Worm (Caenorhabditis elegans): Measurements from ENCODE around the gene emb-1.

The emb-1 gene

DNA sequence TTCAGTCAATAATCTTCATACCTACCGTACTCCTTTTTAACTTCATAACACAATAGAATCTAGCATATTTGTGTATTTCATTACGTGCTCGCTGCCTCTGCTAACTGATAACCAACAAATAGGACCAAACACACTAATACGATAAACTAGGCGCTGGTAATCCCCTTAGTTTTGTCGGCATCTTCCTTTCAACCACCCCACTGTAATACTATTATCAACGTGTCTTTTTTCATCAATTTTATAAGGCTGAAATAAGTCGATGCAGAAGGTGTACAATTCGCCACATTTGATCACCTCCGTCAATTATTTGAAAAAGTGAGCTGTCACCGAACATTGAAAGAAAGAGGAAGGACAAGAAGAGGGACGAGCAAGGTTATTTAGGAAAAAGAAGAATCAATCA lies 25.8 kb upstream of the emb-1 start:
- TF ChIP-seq unc-62 (GFP tag; optimal IDR thresholded peaks at IDR 0.05), result no peak

DNA sequence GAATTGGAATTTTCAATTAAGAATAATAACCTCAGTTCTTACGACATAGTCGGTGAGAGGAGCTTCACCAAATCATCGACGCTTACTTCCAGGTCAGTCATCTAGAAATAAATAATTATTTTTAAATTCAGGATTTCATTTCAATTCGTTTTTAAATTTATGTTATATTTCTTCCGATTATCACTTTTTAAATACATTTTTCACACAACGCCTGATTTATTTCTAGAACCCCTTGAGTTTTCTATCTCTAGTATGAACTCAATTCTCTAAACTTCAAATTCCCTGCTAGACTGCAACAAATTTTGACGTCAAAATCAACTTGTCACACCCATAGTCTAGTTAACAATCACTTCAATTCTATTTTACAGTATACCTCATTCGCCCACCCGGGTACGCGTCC lies 23.8 kb upstream of the emb-1 start, which contains the start of gene Y54H5A.2:
TSS of gene Y54H5A.2 (minus strand) at position 101 of the 400 bp plus-strand sequence.
- TF ChIP-seq unc-62 (GFP tag; optimal IDR thresholded peaks at IDR 0.05), result no peak

DNA sequence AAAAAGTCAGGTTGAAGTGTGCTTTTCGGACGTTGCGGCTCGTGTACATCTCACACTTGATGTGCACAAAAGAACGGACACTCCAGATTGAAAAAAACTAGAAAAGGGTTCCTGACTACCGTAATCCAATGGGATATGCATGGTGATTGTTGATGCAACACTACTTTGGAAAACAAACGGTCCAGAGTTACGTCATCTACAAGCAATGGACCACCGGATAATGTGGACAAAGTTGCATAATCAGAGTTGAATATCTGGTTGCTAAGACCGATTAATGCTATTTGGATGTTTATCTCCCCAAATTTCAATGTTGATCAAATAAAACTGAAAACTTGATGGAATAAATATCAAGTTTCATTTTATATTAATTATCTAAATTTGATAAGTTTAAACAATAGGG lies 23.2 kb upstream of the emb-1 start:
- TF ChIP-seq unc-62 (GFP tag; optimal IDR thresholded peaks at IDR 0.05), result no peak

DNA sequence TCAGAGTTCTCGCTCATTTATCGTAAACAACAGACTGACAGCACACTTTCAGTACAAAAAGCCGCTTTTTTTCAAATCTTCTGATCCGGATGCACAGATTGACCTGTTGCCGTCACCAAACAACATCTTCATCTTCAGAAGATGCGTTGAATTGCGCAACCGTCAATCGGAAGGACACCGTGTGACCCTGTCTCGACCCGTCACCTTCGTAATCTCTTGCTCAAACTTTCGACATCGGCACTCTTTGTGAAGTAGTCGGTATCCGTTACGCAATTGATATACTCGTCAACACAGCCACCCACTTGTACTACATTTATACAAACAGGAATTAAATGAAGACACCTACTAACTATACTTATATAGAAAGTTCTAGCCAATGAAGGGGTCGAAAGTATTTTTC lies 22.3 kb upstream of the emb-1 start:
- TF ChIP-seq unc-62 (GFP tag; optimal IDR thresholded peaks at IDR 0.05), result no peak

DNA sequence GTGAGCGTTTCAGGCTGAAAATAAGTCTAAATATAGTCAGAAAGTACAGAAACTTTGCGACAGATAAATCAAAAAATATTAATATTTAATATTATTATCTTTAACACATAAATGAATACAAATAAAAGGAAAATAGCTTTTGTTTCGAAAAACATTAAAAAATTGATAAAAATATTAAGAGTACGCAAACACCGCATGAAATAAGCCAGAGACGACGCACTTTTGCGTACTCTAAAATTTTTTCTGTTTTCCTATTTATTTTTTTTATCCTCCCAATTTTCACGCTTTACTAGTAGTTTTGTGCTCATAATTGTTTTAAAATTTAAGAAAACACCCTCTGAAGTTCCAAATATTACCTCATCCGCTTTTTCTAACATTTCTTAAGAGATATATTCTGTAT lies 20.1 kb upstream of the emb-1 start, which contains the start of the genes rbm-42 and grwd-1:
TSS of gene rbm-42 (minus strand) at position 93 of the 400 bp plus-strand sequence.
TSS of gene grwd-1 (plus strand) at position 328 of the 400 bp plus-strand sequence.
- no peak for TF ChIP-seq unc-62 (GFP tag; optimal IDR thresholded peaks at IDR 0.05)

DNA sequence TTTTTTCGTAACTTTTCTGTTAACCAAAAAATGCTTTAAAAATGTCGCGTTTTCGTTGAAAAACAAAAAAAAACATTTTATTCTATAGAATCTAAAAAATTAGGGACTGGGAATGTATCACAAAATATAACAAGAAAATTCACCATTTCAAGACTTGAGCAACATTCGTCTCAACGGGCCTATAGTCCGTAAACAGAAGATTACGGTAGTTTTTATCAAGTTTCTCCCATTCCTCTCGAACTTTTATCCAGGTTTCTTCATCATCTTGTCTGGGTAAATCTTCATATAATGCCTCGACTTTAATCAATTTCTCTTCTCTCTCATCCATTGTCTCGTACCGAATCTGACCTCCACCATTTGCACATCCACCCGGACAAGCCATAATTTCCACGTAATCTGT lies 17.8 kb upstream of the emb-1 start:
- TF ChIP-seq unc-62 (GFP tag; optimal IDR thresholded peaks at IDR 0.05), result no peak

DNA sequence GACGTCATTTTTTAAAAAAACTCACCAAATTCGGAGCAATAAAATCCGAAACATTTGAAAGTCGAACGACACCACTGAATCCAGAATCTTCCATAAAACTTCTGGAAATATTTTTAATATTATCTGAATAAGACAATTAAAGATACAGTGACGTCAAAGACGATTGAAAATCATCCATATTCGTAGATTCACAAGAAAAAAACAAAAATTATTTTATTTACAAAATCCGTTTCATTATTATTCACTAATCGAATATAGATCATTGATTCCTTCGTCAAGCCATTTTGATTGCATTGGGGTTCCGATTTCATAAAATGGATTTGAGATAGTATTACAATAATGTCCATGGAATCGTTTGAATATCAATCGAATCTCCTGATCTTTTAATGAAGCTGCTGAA lies 14.6 kb upstream of the emb-1 start, which contains the start of gene oxy-4:
TSS of gene oxy-4 (minus strand) at position 101 of the 400 bp plus-strand sequence.
- no peak for TF ChIP-seq unc-62 (GFP tag; optimal IDR thresholded peaks at IDR 0.05)

DNA sequence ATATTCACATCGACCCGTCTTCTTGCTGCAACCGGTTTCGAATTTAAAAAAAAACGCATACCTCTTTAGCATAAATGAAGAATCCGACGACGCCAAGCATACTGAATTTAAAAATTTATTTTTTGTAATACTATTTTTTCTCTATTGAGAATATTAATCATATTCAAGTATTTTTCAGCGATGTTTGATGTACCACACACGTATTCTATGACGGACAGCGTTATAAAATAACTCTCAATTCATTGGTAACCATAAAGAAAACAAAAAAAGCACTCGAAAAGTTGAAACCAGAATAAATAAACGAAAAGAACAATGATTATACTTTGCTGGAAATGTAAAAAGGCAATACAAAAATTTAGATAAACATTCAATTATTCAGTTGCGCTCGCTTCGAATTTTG lies 13.7 kb upstream of the emb-1 start, which contains the start of gene T10F2.5:
TSS of gene T10F2.5 (minus strand) at position 101 of the 400 bp plus-strand sequence.
- TF ChIP-seq unc-62 (GFP tag; optimal IDR thresholded peaks at IDR 0.05), result no peak

DNA sequence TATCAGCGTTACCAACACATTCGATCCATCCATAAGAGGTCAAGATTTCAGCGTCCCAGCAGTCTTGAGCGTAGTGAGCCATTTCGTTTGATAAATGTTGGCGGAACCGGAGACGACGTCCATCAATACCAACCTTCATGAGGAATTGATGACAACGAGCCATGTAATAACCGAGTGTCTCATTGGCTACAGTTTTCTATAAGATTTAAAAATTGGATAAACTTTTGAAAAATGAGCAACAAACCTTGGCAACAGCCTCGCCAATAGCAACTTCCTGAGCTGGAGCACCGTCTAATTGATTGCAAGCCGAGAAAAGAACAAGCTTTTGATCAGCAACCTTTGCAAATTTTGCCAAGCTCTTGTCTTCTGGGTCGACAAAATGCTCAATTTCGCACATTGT lies 12.4 kb upstream of the emb-1 start:
- no peak for TF ChIP-seq unc-62 (GFP tag; optimal IDR thresholded peaks at IDR 0.05)

DNA sequence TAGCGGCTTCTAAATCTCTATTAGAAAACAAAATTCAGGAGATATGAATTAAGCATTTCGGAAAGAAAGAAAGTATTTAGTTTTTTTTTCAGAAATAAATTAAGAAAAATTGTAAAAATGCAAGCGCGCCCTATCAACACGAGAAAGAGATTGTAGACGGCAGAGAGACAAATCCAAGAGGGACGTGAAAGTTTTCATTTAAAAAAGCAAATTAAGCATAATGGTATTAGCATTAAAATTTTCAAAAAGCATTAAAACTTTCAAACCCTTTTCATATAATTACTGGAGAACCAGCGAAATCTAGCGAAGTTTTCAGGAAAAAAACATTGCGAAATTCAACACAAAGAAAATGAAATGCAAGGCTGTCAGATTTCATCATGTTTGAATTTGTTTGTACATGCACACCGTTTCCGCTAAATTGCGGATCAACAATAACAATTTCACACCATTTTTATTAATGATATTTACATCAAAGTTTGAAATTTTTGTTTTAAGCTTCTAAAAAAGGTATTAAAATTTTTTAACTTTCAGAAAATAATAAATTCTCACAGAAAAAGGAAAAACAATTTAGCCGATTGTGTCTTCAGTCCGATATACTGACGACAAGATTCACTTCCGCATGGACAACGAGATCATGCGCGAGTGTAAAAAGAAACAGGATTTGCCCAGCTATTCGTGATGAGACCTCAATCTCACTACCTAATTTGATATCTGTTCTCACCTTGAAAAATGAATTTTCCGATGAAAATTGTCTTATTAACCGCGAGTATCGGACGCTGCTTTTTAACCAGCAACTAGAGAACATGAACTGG lies 10.2 kb upstream of the emb-1 start, which contains the start of gene gars-1:
TSS of gene gars-1 (minus strand) at position 808 of the 812 bp plus-strand sequence.
- no peak for TF ChIP-seq unc-62 (GFP tag; optimal IDR thresholded peaks at IDR 0.05)

DNA sequence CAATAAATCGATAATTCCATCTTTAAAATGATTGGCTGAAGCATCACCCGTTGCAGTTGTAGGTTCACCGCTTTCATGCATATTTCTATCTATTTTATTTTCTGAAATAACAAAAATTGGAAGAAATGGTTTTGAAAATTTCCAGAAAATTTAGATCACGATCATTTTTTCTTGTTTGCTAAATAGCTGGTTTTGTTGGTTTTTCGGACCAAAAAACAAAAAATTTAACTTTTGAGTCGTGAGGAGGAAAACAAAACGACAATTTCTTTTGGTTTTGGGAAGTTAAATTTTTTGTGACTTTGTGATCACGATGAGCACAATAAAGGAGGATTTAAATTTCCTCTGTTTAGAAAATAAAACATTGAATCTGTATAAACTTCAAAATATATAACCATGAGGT lies 8.0 kb upstream of the emb-1 start, which contains the start of gene T10F2.2:
TSS of gene T10F2.2 (minus strand) at position 101 of the 400 bp plus-strand sequence.
- no peak for TF ChIP-seq unc-62 (GFP tag; optimal IDR thresholded peaks at IDR 0.05)

DNA sequence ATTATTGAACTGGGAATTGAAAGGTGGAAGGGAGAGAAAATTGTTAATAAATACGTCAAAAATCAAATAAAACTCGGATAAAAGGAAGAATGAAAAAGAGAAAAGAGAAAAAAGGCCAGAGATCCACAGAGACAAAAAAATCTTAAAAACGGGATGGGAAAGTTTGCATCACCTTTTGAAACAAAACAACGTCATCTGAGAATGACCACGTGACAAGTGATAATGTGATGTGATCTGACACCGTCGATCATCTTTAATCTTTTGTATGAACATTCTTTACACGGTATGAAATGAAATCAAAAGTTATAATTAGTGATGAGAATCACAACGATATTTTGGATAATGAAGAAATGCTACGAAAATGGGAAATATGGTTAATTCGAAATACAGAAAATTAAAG lies 7.5 kb upstream of the emb-1 start:
- no peak for TF ChIP-seq unc-62 (GFP tag; optimal IDR thresholded peaks at IDR 0.05)

DNA sequence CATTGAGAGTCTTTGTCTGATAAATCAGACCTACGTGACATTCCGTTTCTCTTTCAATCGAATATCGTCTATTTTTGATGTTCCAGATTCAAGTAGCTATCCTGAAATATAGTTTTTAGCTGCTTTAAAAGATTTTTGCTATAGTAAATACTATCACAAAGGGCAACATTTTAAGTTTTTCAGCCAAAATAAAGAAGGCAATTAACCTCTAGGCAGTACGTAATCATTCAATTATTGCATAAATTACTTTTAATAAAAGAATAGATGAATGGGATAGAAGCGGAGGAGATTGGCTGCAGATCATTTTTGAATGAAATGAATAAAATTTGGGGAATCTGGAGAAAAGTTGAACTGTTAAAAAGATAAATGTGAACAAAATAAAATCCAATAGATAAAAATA lies 3.5 kb upstream of the emb-1 start, which contains the start of gene ulp-1:
TSS of gene ulp-1 (minus strand) at position 101 of the 400 bp plus-strand sequence.
- TF ChIP-seq unc-62 (GFP tag; optimal IDR thresholded peaks at IDR 0.05), result no peak

DNA sequence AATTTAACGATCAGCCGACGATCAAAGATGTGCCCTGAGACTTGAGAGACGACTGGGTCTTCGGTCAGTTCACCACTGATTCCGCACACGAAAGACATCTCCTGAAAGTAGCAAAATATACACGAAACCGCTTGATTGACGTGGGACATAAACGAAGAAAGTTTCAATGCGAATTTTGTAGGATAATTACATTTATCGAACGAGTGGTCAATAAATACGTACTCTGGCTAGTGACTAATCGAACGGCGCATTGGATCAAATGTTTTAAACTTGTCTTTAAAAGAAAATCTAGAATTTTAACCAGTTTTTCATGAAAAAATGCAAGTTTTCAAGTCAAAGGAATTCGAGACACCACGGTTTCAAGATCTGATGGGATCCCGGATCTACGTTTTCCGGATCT lies 1.3 kb upstream of the emb-1 start, which contains the start of gene prp-19:
TSS of gene prp-19 (minus strand) at position 101 of the 400 bp plus-strand sequence.
- TF ChIP-seq unc-62 (GFP tag; optimal IDR thresholded peaks at IDR 0.05), result no peak

DNA sequence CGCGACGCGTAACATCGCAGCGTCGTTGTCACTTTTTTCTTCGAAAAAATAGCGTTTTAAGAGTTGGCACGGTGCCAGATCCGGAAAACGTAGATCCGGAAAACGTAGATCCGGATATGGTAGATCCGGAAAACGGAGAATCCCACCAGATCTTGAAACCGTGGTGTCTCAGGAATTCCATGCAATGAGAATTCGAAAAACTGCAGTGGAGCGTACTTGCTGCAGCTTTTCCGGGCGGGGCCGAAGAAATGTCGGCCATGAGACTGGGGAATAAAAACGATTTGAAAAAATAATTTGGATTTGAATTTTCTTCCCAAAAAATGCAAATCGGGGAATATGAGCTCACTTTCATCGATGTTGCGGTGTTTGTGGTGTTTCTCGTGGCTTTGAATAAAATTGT lies 769 bp upstream of the emb-1 start, which contains the start of gene K10D2.5:
TSS of gene K10D2.5 (plus strand) at position 251 of the 400 bp plus-strand sequence.
- no peak for TF ChIP-seq unc-62 (GFP tag; optimal IDR thresholded peaks at IDR 0.05)

DNA sequence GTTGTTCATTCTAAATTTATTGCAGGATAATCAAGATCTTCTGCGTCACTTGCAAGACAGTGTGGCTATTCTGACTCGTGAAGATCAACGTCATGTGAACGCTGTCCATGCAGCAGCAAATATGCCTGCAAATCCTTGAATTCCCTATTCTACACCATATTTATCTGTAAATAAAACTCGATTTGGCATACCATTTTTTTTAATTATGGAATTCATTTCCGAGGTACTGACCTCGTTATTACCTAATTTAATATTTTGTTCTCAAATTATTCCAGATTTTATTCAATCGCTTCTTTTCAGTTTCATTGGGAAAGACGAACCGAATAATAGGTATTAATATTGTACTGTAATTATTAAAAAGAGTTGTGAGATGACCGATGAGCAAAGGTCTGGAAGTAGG lies 383 bp downstream of the emb-1 start, which contains the start of gene cid-1:
TSS of gene cid-1 (plus strand) at position 301 of the 400 bp plus-strand sequence.
- no peak for TF ChIP-seq unc-62 (GFP tag; optimal IDR thresholded peaks at IDR 0.05)

DNA sequence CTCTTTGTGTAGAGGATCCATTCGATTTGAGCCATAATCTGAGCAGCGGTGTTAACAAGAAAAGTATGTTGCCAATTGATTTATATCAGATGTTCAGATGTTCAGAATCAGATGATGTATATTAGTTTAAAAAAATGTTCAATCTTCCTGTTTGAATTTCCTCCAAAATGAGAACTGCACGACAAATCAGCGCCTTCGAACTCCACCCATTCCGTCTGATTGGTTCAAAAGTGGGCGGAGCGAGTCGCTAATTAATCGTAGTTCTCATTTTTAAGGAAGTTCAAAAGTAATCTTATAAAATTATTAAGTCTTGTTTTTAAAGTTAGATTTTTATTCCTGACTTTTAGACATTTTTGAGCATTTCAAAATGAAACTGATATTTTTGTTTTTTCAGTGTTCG lies 5.9 kb downstream of the emb-1 start:
- no peak for TF ChIP-seq unc-62 (GFP tag; optimal IDR thresholded peaks at IDR 0.05)

Data from whole organism, dauer.